Fruit fly (Drosophila melanogaster) whole organism, prepupa: Measurements from ENCODE around the gene aub.

Source experiments
- CG10669 ChIP-seq: fragments of 200-800 bp; sonication (Bioruptor generic); optimal IDR thresholded peaks from 3 replicates; lab custom pipeline; 2018; ENCODE audit warnings: missing biosample characterization, mild to moderate bottlenecking, missing genetic modification characterization, moderate library complexity
- CG11294 ChIP-seq: fragments of 200-800 bp; sonication (Bioruptor generic); IDR thresholded peaks from 2 replicates; pipeline ENCODE4 v1.3.6; 2022; ENCODE audit warnings: missing biosample characterization, missing genetic modification characterization
- CG11762 ChIP-seq: fragments of 200-800 bp; sonication (Bioruptor generic); optimal IDR thresholded peaks from 3 replicates; lab custom pipeline; 2016; ENCODE audit warnings: missing biosample characterization, missing genetic modification characterization; ENCODE audit not compliant: insufficient read depth
- CG11902 ChIP-seq: fragments of 200-800 bp; sonication (Bioruptor generic); optimal IDR thresholded peaks from 3 replicates; lab custom pipeline; 2016; ENCODE audit warnings: missing biosample characterization, missing genetic modification characterization
- CG15336 ChIP-seq: fragments of 200-800 bp; sonication (Bioruptor generic); IDR thresholded peaks from 2 replicates; pipeline ENCODE4 v1.3.6; 2022; ENCODE audit warnings: missing biosample characterization, missing genetic modification characterization
- CG16779 ChIP-seq: fragments of 200-800 bp; sonication (Bioruptor generic); optimal IDR thresholded peaks from 3 replicates; lab custom pipeline; 2017; ENCODE audit warnings: missing biosample characterization, mild to moderate bottlenecking, missing genetic modification characterization
- CG3032 ChIP-seq: fragments of 200-800 bp; optimal IDR thresholded peaks from 2 replicates; lab custom pipeline; 2019; ENCODE audit warnings: missing biosample characterization, mild to moderate bottlenecking, missing genetic modification characterization, moderate library complexity
- CG31627 ChIP-seq: fragments of 200-800 bp; sonication (Bioruptor generic); optimal IDR thresholded peaks from 3 replicates; lab custom pipeline; 2016; ENCODE audit warnings: missing biosample characterization, missing genetic modification characterization
- CG32006 ChIP-seq: fragments of 200-800 bp; sonication (Bioruptor generic); optimal IDR thresholded peaks from 3 replicates; lab custom pipeline; 2017; ENCODE audit warnings: missing biosample characterization, mild to moderate bottlenecking, missing genetic modification characterization
- CG3919 ChIP-seq: fragments of 200-800 bp; sonication (Bioruptor generic); optimal IDR thresholded peaks from 3 replicates; lab custom pipeline; 2016; ENCODE audit warnings: missing biosample characterization, missing genetic modification characterization
- CG4318 ChIP-seq: fragments of 200-800 bp; sonication (Bioruptor generic); optimal IDR thresholded peaks from 3 replicates; lab custom pipeline; 2017; ENCODE audit warnings: missing biosample characterization, mild to moderate bottlenecking, missing genetic modification characterization
- CG6163 ChIP-seq: fragments of 200-800 bp; sonication (Bioruptor generic); IDR thresholded peaks from 3 replicates; pipeline ENCODE4 v1.3.6; 2022; ENCODE audit warnings: missing biosample characterization, missing genetic modification characterization
- CG6276 ChIP-seq: fragments of 200-800 bp; sonication (Bioruptor generic); optimal IDR thresholded peaks from 2 replicates; lab custom pipeline; 2017; ENCODE audit warnings: missing biosample characterization, mild to moderate bottlenecking, missing genetic modification characterization
- CG6854 ChIP-seq: fragments of 200-800 bp; sonication (Bioruptor generic); optimal IDR thresholded peaks from 2 replicates; lab custom pipeline; 2017; ENCODE audit warnings: missing biosample characterization, mild to moderate bottlenecking, missing genetic modification characterization
- CG7368 ChIP-seq: fragments of 200-800 bp; sonication (Bioruptor generic); optimal IDR thresholded peaks from 3 replicates; lab custom pipeline; 2016; ENCODE audit warnings: missing biosample characterization, missing genetic modification characterization
- CG8119 ChIP-seq: fragments of 200-800 bp; sonication (Bioruptor generic); IDR thresholded peaks from 3 replicates; pipeline ENCODE4 v1.3.6; 2022; ENCODE audit warnings: missing biosample characterization, missing genetic modification characterization
- CG8319 ChIP-seq: fragments of 200-800 bp; sonication (Bioruptor generic); optimal IDR thresholded peaks from 3 replicates; lab custom pipeline; 2016; ENCODE audit warnings: missing biosample characterization, missing genetic modification characterization
- CG8632 ChIP-seq: fragments of 200-800 bp; sonication (Bioruptor generic); optimal IDR thresholded peaks from 3 replicates; lab custom pipeline; 2016; ENCODE audit warnings: missing biosample characterization, missing genetic modification characterization
- CG9139 ChIP-seq: fragments of 200-800 bp; sonication (Bioruptor generic); optimal IDR thresholded peaks from 3 replicates; lab custom pipeline; 2017; ENCODE audit warnings: missing biosample characterization, mild to moderate bottlenecking, missing genetic modification characterization
- Eip75B ChIP-seq: fragments of 200-800 bp; sonication (Bioruptor generic); optimal IDR thresholded peaks from 3 replicates; lab custom pipeline; 2016; ENCODE audit warnings: missing biosample characterization, missing genetic modification characterization
- Eip78C ChIP-seq: fragments of 200-800 bp; sonication (Bioruptor generic); peaks from one replicate; lab custom pipeline; 2016; ENCODE audit warnings: missing biosample characterization, missing genetic modification characterization
- Eip93F ChIP-seq: fragments of 200-800 bp; sonication (Bioruptor generic); optimal IDR thresholded peaks from 2 replicates; lab custom pipeline; 2016; ENCODE audit warnings: missing biosample characterization, mild to moderate bottlenecking, missing genetic modification characterization
- Ets96B ChIP-seq: fragments of 200-800 bp; optimal IDR thresholded peaks from 2 replicates; lab custom pipeline; 2019; ENCODE audit warnings: missing biosample characterization, mild to moderate bottlenecking, missing genetic modification characterization, moderate library complexity
- Gug ChIP-seq: fragments of 200-800 bp; sonication (Bioruptor generic); IDR thresholded peaks from 2 replicates; pipeline ENCODE4 v1.3.6; 2022; ENCODE audit warnings: missing biosample characterization, missing genetic modification characterization
- Hr38 ChIP-seq: sonication (Bioruptor generic); optimal IDR thresholded peaks from 2 replicates; lab custom pipeline; 2016; ENCODE audit warnings: missing biosample characterization, missing genetic modification characterization
- Hr39 ChIP-seq: fragments of 200-800 bp; sonication (Bioruptor generic); optimal IDR thresholded peaks from 2 replicates; lab custom pipeline; 2016; ENCODE audit warnings: missing biosample characterization, missing genetic modification characterization
- Hr4 ChIP-seq: fragments of 200-800 bp; sonication (Bioruptor generic); optimal IDR thresholded peaks from 3 replicates; lab custom pipeline; 2016; ENCODE audit warnings: missing biosample characterization, missing genetic modification characterization
- Met ChIP-seq: fragments of 200-800 bp; sonication (Bioruptor generic); optimal IDR thresholded peaks from 3 replicates; lab custom pipeline; 2016; ENCODE audit warnings: missing biosample characterization, missing genetic modification characterization
- Smox ChIP-seq: fragments of 200-800 bp; sonication (Bioruptor generic); optimal IDR thresholded peaks from 3 replicates; lab custom pipeline; 2016; ENCODE audit warnings: missing biosample characterization, missing genetic modification characterization
- Sox102F ChIP-seq: fragments of 200-800 bp; sonication (Bioruptor generic); optimal IDR thresholded peaks from 2 replicates; lab custom pipeline; 2016; ENCODE audit warnings: missing biosample characterization, mild to moderate bottlenecking, missing genetic modification characterization
- Sox14 ChIP-seq: fragments of 200-800 bp; sonication (Bioruptor generic); optimal IDR thresholded peaks from 3 replicates; lab custom pipeline; 2016; ENCODE audit warnings: missing biosample characterization, missing genetic modification characterization
- Sox15 ChIP-seq: fragments of 200-800 bp; sonication (Bioruptor generic); optimal IDR thresholded peaks from 3 replicates; lab custom pipeline; 2016; ENCODE audit warnings: missing biosample characterization, missing genetic modification characterization
- achi ChIP-seq: fragments of 200-800 bp; sonication (Bioruptor generic); optimal IDR thresholded peaks from 3 replicates; lab custom pipeline; 2016; ENCODE audit warnings: missing biosample characterization, missing genetic modification characterization
- cyc ChIP-seq: fragments of 200-800 bp; sonication (Bioruptor generic); optimal IDR thresholded peaks from 3 replicates; lab custom pipeline; 2016; ENCODE audit warnings: missing biosample characterization, missing genetic modification characterization
- dac ChIP-seq: fragments of 200-800 bp; sonication (Bioruptor generic); optimal IDR thresholded peaks from 2 replicates; lab custom pipeline; 2017; ENCODE audit warnings: missing biosample characterization, mild to moderate bottlenecking, missing genetic modification characterization
- eg ChIP-seq: fragments of 200-800 bp; sonication (Bioruptor generic); IDR thresholded peaks from 3 replicates; pipeline ENCODE4 v1.3.6; 2022; ENCODE audit warnings: missing biosample characterization, missing genetic modification characterization
- esn ChIP-seq: fragments of 200-800 bp; sonication (Bioruptor generic); optimal IDR thresholded peaks from 2 replicates; lab custom pipeline; 2016; ENCODE audit warnings: missing biosample characterization, mild to moderate bottlenecking, missing genetic modification characterization, moderate library complexity
- fd85E ChIP-seq: fragments of 200-800 bp; sonication (Bioruptor generic); optimal IDR thresholded peaks from 3 replicates; lab custom pipeline; 2016; ENCODE audit warnings: missing biosample characterization, missing genetic modification characterization
- fkh ChIP-seq: fragments of 200-800 bp; sonication (Bioruptor generic); optimal IDR thresholded peaks from 3 replicates; lab custom pipeline; 2017; ENCODE audit warnings: missing biosample characterization, mild to moderate bottlenecking, missing genetic modification characterization, moderate library complexity
- ss ChIP-seq, 2 experiments: fragments of 200-800 bp; sonication (Bioruptor generic); optimal IDR thresholded peaks; 2 replicates in 1 of 2; 3 replicates in 1 of 2; lab custom pipeline; 2017 to 2018; ENCODE audit warnings: mild to moderate bottlenecking in 2 of 2, missing biosample characterization in 2 of 2, missing genetic modification characterization in 2 of 2, moderate library complexity in 1 of 2
- svp ChIP-seq: fragments of 200-800 bp; sonication (Bioruptor generic); peaks from one replicate; lab custom pipeline; 2016; ENCODE audit warnings: missing biosample characterization, missing genetic modification characterization
- vri ChIP-seq: fragments of 200-800 bp; sonication (Bioruptor generic); optimal IDR thresholded peaks from 3 replicates; lab custom pipeline; 2016; ENCODE audit warnings: missing biosample characterization, mild to moderate bottlenecking, missing genetic modification characterization

The aub gene

dm6 chr2L:11044678-11045466 is 43.6 kb upstream of the aub start (continued):
- TF ChIP-seq Gug (GFP tag; lab: Robert Waterston, UW) (peak; percentile 51), Ets96B (tag; lab: Kevin White, UChicago) (peak; percentile 35), Smox (GFP tag; lab: Kevin White, UChicago) (peak; percentile 85), Sox15 (GFP tag; lab: Kevin White, UChicago) (peak; percentile 46), CG6854 (no peak), CG3032 (tag; lab: Kevin White, UChicago) (peak; percentile 5), Sox14 (GFP tag; lab: Kevin White, UChicago) (peak; percentile 66), CG11762 (GFP tag; lab: Kevin White, UChicago) (peak; percentile 41), Hr38 (GFP tag; lab: Kevin White, UChicago) (no peak), achi (GFP tag; lab: Kevin White, UChicago) (peak; percentile 63), cyc (GFP tag; lab: Kevin White, UChicago) (peak; percentile 64), vri (GFP tag; lab: Kevin White, UChicago) (peak; percentile 66), svp (GFP tag; lab: Kevin White, UChicago) (peak; percentile 99), Hr39 (GFP tag; lab: Kevin White, UChicago) (peak; percentile 80), CG8632 (peak; percentile 47), Eip93F (GFP tag; lab: Kevin White, UChicago) (peak; percentile 66), fkh (peak; percentile 98), CG11902 (peak; percentile 49), fd85E (GFP tag; lab: Kevin White, UChicago) (peak; percentile 17), Eip75B (peak; percentile 32), Met (GFP tag; lab: Kevin White, UChicago) (peak; percentile 82), CG6163 (peak; percentile 79), CG31627 (GFP tag; lab: Kevin White, UChicago) (peak; percentile 83), esn (GFP tag; lab: Kevin White, UChicago) (peak; percentile 86), CG7368 (GFP tag; lab: Kevin White, UChicago) (peak; percentile 4), CG32006 (peak; percentile 75), Sox102F (GFP tag; lab: Kevin White, UChicago) (peak; percentile 82), eg (peak; percentile 75; the same call in 2 of the 3 replicates), CG10669 (GFP tag; lab: Kevin White, UChicago) (peak; percentile 6), CG3919 (GFP tag; lab: Kevin White, UChicago) (peak; percentile 31), Hr4 (GFP tag; lab: Kevin White, UChicago) (peak; percentile 41), dac (GFP tag; lab: Kevin White, UChicago) (no peak), ss (GFP tag; optimal IDR thresholded peaks at IDR 0.05; lab: Kevin White, UChicago) (peak; percentile 44 to 61), CG11294 (GFP tag; lab: Robert Waterston, UW) (no peak; the same call in 1 of the 2 replicates), CG6276 (GFP tag; lab: Kevin White, UChicago) (peak; percentile 68), CG9139 (GFP tag; lab: Kevin White, UChicago) (no peak), CG8319 (no peak), CG16779 (tag; lab: Kevin White, UChicago) (peak; percentile 66)

dm6 chr2L:11041785-11042184 is 40.5 kb upstream of the aub start:
- TF ChIP-seq ss (GFP tag; optimal IDR thresholded peaks at IDR 0.05; lab: Kevin White, UChicago) (no peak), CG4318 (GFP tag; lab: Kevin White, UChicago) (no peak), Eip75B (no peak), Eip78C (GFP tag; lab: Kevin White, UChicago) (no peak), CG6276 (GFP tag; lab: Kevin White, UChicago) (peak; percentile 55), CG15336 (peak; percentile 41), Ets96B (tag; lab: Kevin White, UChicago) (no peak), CG8119 (GFP tag; lab: Robert Waterston, UW) (peak; percentile 43; the same call in 1 of the 3 replicates), CG6854 (no peak), Gug (GFP tag; lab: Robert Waterston, UW) (no peak), CG32006 (peak; percentile 12), eg (peak; percentile 53; the same call in 1 of the 3 replicates)
